Worm (Caenorhabditis elegans): Measurements from ENCODE around the gene Y82E9BR.17.

Gene Y82E9BR.17

DNA sequence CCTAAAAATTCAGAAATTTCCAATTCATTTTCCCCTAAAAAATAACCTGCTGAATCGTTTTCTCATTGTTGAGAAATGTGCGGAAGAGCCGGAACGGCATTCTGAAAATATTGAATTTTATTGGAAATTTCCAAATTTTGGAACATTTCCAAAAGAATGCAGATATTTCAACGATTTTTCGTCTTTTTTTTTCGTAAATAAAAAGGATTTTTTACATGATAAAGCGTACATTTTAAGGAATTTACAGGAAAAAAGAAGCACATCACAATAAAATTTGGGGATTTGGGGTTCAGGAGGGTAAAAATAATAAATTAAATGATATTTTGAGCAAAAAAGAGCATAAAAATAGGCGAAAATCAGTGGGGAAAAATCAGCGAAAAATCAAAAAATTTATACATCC is 46.4 kb downstream of the Y82E9BR.17 start, which contains the start of gene Y82E9BR.22:
Gene Y82E9BR.22, minus strand, starts transcription at position 101 of the 400 bp plus-strand sequence.
- TF ChIP-seq hnd-1 (tag; optimal IDR thresholded peaks at IDR 0.05): no peak
- no peak for TF ChIP-seq scrt-1 (GFP tag; IDR thresholded peaks at IDR 0.05)

ce11 chrIII:1403108-1403507 is 52.5 kb downstream of the Y82E9BR.17 start, which contains the start of gene pals-18:
TSS of gene pals-18 (plus strand) at chrIII:1403408.
- TF ChIP-seq tbx-11 (GFP tag; IDR thresholded peaks at IDR 0.05) (no peak), ama-1 (optimal IDR thresholded peaks at IDR 0.05) (no peak), scrt-1 (GFP tag; IDR thresholded peaks at IDR 0.05) (no peak), hmbx-1 (tag; optimal IDR thresholded peaks at IDR 0.05) (no peak), tbx-37 (GFP tag; conservative IDR thresholded peaks at IDR 0.05) (no peak), ceh-36 (tag; optimal IDR thresholded peaks at IDR 0.05) (no peak), flt-1 (GFP tag; IDR thresholded peaks at IDR 0.05) (no peak), pes-1 (GFP tag; IDR thresholded peaks at IDR 0.05) (no peak), hmg-4 (GFP tag; optimal IDR thresholded peaks at IDR 0.05) (no peak), aly-1 (tag; optimal IDR thresholded peaks at IDR 0.05) (no peak), ets-7 (tag; optimal IDR thresholded peaks at IDR 0.05) (no peak), sea-1 (GFP tag; conservative IDR thresholded peaks at IDR 0.05) (no peak), F13C5.2 (tag; optimal IDR thresholded peaks at IDR 0.05) (no peak), hnd-1 (tag; optimal IDR thresholded peaks at IDR 0.05) (no peak), B0310.2 (tag; optimal IDR thresholded peaks at IDR 0.05) (no peak), tra-4 (tag; optimal IDR thresholded peaks at IDR 0.05) (no peak), ceh-13 (GFP tag; optimal IDR thresholded peaks at IDR 0.05) (no peak)

- TF ChIP-seq hmg-4 (GFP tag; optimal IDR thresholded peaks at IDR 0.05): no peak
- TF ChIP-seq tbx-37 (GFP tag; conservative IDR thresholded peaks at IDR 0.05): no peak
- no peak for TF ChIP-seq scrt-1 (GFP tag; IDR thresholded peaks at IDR 0.05)
- TF ChIP-seq hnd-1 (tag; optimal IDR thresholded peaks at IDR 0.05): no peak
- TF ChIP-seq tbx-11 (GFP tag; IDR thresholded peaks at IDR 0.05): no peak
- no peak for TF ChIP-seq aly-1 (tag; optimal IDR thresholded peaks at IDR 0.05)
- TF ChIP-seq ets-7 (tag; optimal IDR thresholded peaks at IDR 0.05): no peak
- no peak for TF ChIP-seq pes-1 (GFP tag; IDR thresholded peaks at IDR 0.05)
- no peak for TF ChIP-seq sea-1 (GFP tag; conservative IDR thresholded peaks at IDR 0.05)
- TF ChIP-seq B0310.2 (tag; optimal IDR thresholded peaks at IDR 0.05): no peak
- TF ChIP-seq ceh-13 (GFP tag; optimal IDR thresholded peaks at IDR 0.05): no peak
- no peak for TF ChIP-seq tra-4 (tag; optimal IDR thresholded peaks at IDR 0.05)
Measured at ce11 chrIII:1401497-1401990, 54.0 kb downstream of the Y82E9BR.17 start, which contains the start of gene pals-19. TSS of gene pals-19 (plus strand) at chrIII:1401940.

DNA sequence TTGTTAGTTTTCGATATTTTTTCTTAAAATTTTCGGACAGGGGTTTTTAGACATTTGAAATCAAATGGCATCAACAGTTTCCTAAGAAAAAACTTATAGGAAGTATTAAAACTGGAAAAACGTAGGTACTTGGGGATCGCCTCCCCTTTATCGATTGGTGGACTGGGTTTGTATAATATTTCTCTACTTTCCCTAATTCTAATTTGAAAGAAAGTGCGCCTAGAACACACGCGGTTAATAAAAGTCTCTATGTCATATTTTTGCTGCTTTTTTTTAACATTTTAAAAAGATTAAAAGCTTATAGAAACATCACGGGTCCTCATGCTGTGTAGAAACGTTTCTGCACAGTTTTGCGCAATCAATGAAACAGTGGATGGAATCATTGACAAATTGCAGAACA is 55.9 kb downstream of the Y82E9BR.17 start, which contains the start of gene pals-16:
Gene pals-16, plus strand, starts transcription at position 301 of the 400 bp plus-strand sequence.
- TF ChIP-seq ceh-13 (GFP tag; optimal IDR thresholded peaks at IDR 0.05): no peak

- TF ChIP-seq ets-7 (tag; optimal IDR thresholded peaks at IDR 0.05) (no peak), ceh-36 (tag; optimal IDR thresholded peaks at IDR 0.05) (no peak), tbx-37 (GFP tag; conservative IDR thresholded peaks at IDR 0.05) (no peak), sea-1 (GFP tag; conservative IDR thresholded peaks at IDR 0.05) (no peak), flt-1 (GFP tag; IDR thresholded peaks at IDR 0.05) (no peak), hmbx-1 (tag; optimal IDR thresholded peaks at IDR 0.05) (no peak), ceh-13 (GFP tag; optimal IDR thresholded peaks at IDR 0.05) (no peak), scrt-1 (GFP tag; IDR thresholded peaks at IDR 0.05) (no peak)
Measured at ce11 chrIII:1398183-1398582, 57.4 kb downstream of the Y82E9BR.17 start.
